Fruit fly (Drosophila melanogaster) whole organism, embryonic: ENCODE results near the gene HP5.

Experiments
- CG10543 ChIP-seq: fragments of 200-800 bp; sonication (Bioruptor generic); optimal IDR thresholded peaks from 3 replicates; lab custom pipeline; 2017; ENCODE audit warnings: missing biosample characterization, mild to moderate bottlenecking, missing genetic modification characterization, moderate library complexity
- CG11085 ChIP-seq: fragments of 200-800 bp; sonication (Bioruptor generic); IDR thresholded peaks from 2 replicates; pipeline ENCODE4 v1.3.6; 2022; ENCODE audit warnings: missing biosample characterization, missing genetic modification characterization
- CG11093 ChIP-seq: fragments of 200-800 bp; sonication (Bioruptor generic); IDR thresholded peaks from 3 replicates; pipeline ENCODE4 v1.3.6; 2022; ENCODE audit warnings: missing biosample characterization, missing genetic modification characterization
- CG12391 ChIP-seq: fragments of 200-800 bp; sonication (Bioruptor generic); optimal IDR thresholded peaks from 3 replicates; lab custom pipeline; 2018; ENCODE audit warnings: missing biosample characterization, mild to moderate bottlenecking, missing genetic modification characterization, moderate library complexity
- CG12769 ChIP-seq: fragments of 200-800 bp; sonication (Bioruptor generic); optimal IDR thresholded peaks from 2 replicates; lab custom pipeline; 2019; ENCODE audit warnings: missing biosample characterization, mild to moderate bottlenecking, missing genetic modification characterization, moderate library complexity
- CG14441 ChIP-seq: fragments of 200-800 bp; sonication (Bioruptor generic); IDR thresholded peaks from 2 replicates; pipeline ENCODE4 v1.3.6; 2022; ENCODE audit warnings: missing biosample characterization, missing genetic modification characterization
- CG16779 ChIP-seq: fragments of 200-800 bp; sonication (Bioruptor generic); IDR thresholded peaks from 2 replicates; pipeline ENCODE4 v1.3.6; 2022; ENCODE audit warnings: missing biosample characterization, missing genetic modification characterization
- CG16813 ChIP-seq: fragments of 200-800 bp; sonication (Bioruptor generic); IDR thresholded peaks from 3 replicates; pipeline ENCODE4 v1.3.6; 2022; ENCODE audit warnings: missing biosample characterization, missing genetic modification characterization; ENCODE audit not compliant: partially characterized antibody
- CG1832 ChIP-seq: fragments of 200-800 bp; sonication (Bioruptor generic); optimal IDR thresholded peaks from 2 replicates; lab custom pipeline; 2017; ENCODE audit warnings: missing biosample characterization, mild to moderate bottlenecking, missing genetic modification characterization, inconsistent platforms
- CG18619 ChIP-seq: fragments of 200-800 bp; sonication (Bioruptor generic); optimal IDR thresholded peaks from 3 replicates; lab custom pipeline; 2017; ENCODE audit warnings: missing biosample characterization, mild to moderate bottlenecking, missing genetic modification characterization
- CG34376 ChIP-seq: fragments of 200-800 bp; sonication (Bioruptor generic); optimal IDR thresholded peaks from 2 replicates; lab custom pipeline; 2018; ENCODE audit warnings: missing biosample characterization, mild to moderate bottlenecking, missing genetic modification characterization
- CG3847 ChIP-seq: fragments of 200-800 bp; sonication (Bioruptor generic); IDR thresholded peaks from 2 replicates; pipeline ENCODE4 v1.3.6; 2022; ENCODE audit warnings: missing biosample characterization, missing genetic modification characterization
- CG4360 ChIP-seq: fragments of 200-800 bp; sonication (Bioruptor generic); IDR thresholded peaks from 2 replicates; pipeline ENCODE4 v1.3.6; 2022; ENCODE audit warnings: missing biosample characterization, missing genetic modification characterization
- CG6175 ChIP-seq: fragments of 200-800 bp; sonication (Bioruptor generic); IDR thresholded peaks from 3 replicates; pipeline ENCODE4 v1.3.6; 2022; ENCODE audit warnings: missing biosample characterization, missing genetic modification characterization
- CG6272 ChIP-seq: fragments of 200-800 bp; sonication (Bioruptor generic); IDR thresholded peaks from 2 replicates; pipeline ENCODE4 v1.3.6; 2022; ENCODE audit warnings: missing biosample characterization, missing genetic modification characterization
- CG8944 ChIP-seq: fragments of 200-800 bp; sonication (Bioruptor generic); optimal IDR thresholded peaks from 3 replicates; lab custom pipeline; 2016; ENCODE audit warnings: missing biosample characterization, missing genetic modification characterization
- CHES-1-like ChIP-seq: fragments of 200-800 bp; sonication (Bioruptor generic); optimal IDR thresholded peaks from 2 replicates; lab custom pipeline; 2016; ENCODE audit warnings: missing biosample characterization, missing genetic modification characterization
- Deaf1 ChIP-seq: fragments of 200-800 bp; optimal IDR thresholded peaks from 3 replicates; lab custom pipeline; 2019; ENCODE audit warnings: missing biosample characterization, mild to moderate bottlenecking, missing genetic modification characterization, moderate library complexity
- Elba2 ChIP-seq: fragments of 200-800 bp; sonication (Bioruptor generic); optimal IDR thresholded peaks from 3 replicates; lab custom pipeline; 2016; ENCODE audit warnings: missing biosample characterization, missing genetic modification characterization
- Fer1 ChIP-seq: fragments of 200-800 bp; sonication (Bioruptor generic); optimal IDR thresholded peaks from 2 replicates; lab custom pipeline; 2017; ENCODE audit warnings: missing biosample characterization, mild to moderate bottlenecking, missing genetic modification characterization
- Hsf ChIP-seq: fragments of 200-800 bp; sonication (Bioruptor generic); optimal IDR thresholded peaks from 3 replicates; lab custom pipeline; 2016; ENCODE audit warnings: missing biosample characterization, missing genetic modification characterization
- Lhr ChIP-seq: fragments of 200-800 bp; sonication (Bioruptor generic); optimal IDR thresholded peaks from 3 replicates; lab custom pipeline; 2017; ENCODE audit warnings: mild to moderate bottlenecking, missing biosample characterization, missing genetic modification reagents, missing genetic modification characterization
- Pdp1 ChIP-seq, 2 experiments: fragments of 200-800 bp; sonication (Bioruptor generic); optimal IDR thresholded peaks; 3 replicates each; lab custom pipeline; 2016; ENCODE audit warnings: missing biosample characterization in 2 of 2, missing genetic modification characterization in 2 of 2, mild to moderate bottlenecking in 1 of 2, moderate library complexity in 1 of 2
- Sin3A ChIP-seq: fragments of >200 bp; optimal IDR thresholded peaks from 2 replicates; lab custom pipeline; 2018
- TFAM ChIP-seq: fragments of 200-800 bp; sonication (Bioruptor generic); optimal IDR thresholded peaks from 2 replicates; lab custom pipeline; 2017; ENCODE audit warnings: missing biosample characterization, missing genetic modification characterization, inconsistent platforms
- Usf ChIP-seq: fragments of 200-800 bp; sonication (Bioruptor generic); optimal IDR thresholded peaks from 2 replicates; lab custom pipeline; 2017; ENCODE audit warnings: missing genotype, missing biosample characterization, missing genetic modification characterization
- Xbp1 ChIP-seq: fragments of 200-800 bp; sonication (Bioruptor generic); optimal IDR thresholded peaks from 3 replicates; lab custom pipeline; 2016; ENCODE audit warnings: missing biosample characterization, mild to moderate bottlenecking, missing genetic modification characterization
- al ChIP-seq: fragments of 200-800 bp; sonication (Bioruptor generic); IDR thresholded peaks from 2 replicates; pipeline ENCODE4 v1.3.6; 2022; ENCODE audit warnings: missing biosample characterization, missing genetic modification characterization
- ato ChIP-seq: fragments of 200-800 bp; sonication (Bioruptor generic); IDR thresholded peaks from 2 replicates; pipeline ENCODE4 v1.3.6; 2022; ENCODE audit warnings: missing biosample characterization, missing genetic modification characterization; ENCODE audit not compliant: partially characterized antibody
- bab2 ChIP-seq: fragments of 200-800 bp; sonication (Bioruptor generic); optimal IDR thresholded peaks from 2 replicates; lab custom pipeline; 2016; ENCODE audit warnings: missing biosample characterization, missing genetic modification characterization
- cad ChIP-seq: fragments of >200 bp; optimal IDR thresholded peaks from 2 replicates; lab custom pipeline; 2017; ENCODE audit warnings: missing biosample characterization, missing genetic modification characterization
- cato ChIP-seq: fragments of 200-800 bp; sonication (Bioruptor generic); optimal IDR thresholded peaks from 2 replicates; lab custom pipeline; 2016; ENCODE audit warnings: missing biosample characterization, missing genetic modification characterization, borderline replicate concordance
- cwo ChIP-seq: fragments of 200-800 bp; sonication (Bioruptor generic); optimal IDR thresholded peaks from 3 replicates; lab custom pipeline; 2017; ENCODE audit warnings: missing biosample characterization, missing genetic modification characterization, mild to moderate bottlenecking, moderate library complexity, missing genetic modification reagents
- danr ChIP-seq: fragments of 200-800 bp; sonication (Bioruptor generic); IDR thresholded peaks from 2 replicates; pipeline ENCODE4 v1.3.6; 2022; ENCODE audit warnings: missing biosample characterization, missing genetic modification characterization
- dmrt99B ChIP-seq: fragments of 200-800 bp; sonication (Bioruptor generic); optimal IDR thresholded peaks from 2 replicates; lab custom pipeline; 2018; ENCODE audit warnings: missing biosample characterization, mild to moderate bottlenecking, missing genetic modification characterization, moderate library complexity
- eve ChIP-seq, 2 experiments: fragments of >200 bp; optimal IDR thresholded peaks; 2 replicates each; lab custom pipeline; 2017; ENCODE audit warnings: missing biosample characterization in 2 of 2, missing genetic modification characterization in 2 of 2
- exex ChIP-seq: fragments of 200-800 bp; sonication (Bioruptor generic); optimal IDR thresholded peaks from 4 replicates; lab custom pipeline; 2018; ENCODE audit warnings: missing biosample characterization, mild to moderate bottlenecking, missing genetic modification characterization, moderate library complexity
- eyg ChIP-seq: fragments of 200-800 bp; sonication (Bioruptor generic); optimal IDR thresholded peaks from 3 replicates; lab custom pipeline; 2016; ENCODE audit warnings: missing biosample characterization, missing genetic modification characterization
- grn ChIP-seq: fragments of 200-800 bp; sonication (Bioruptor generic); optimal IDR thresholded peaks from 3 replicates; lab custom pipeline; 2017; ENCODE audit warnings: missing biosample characterization, missing genetic modification characterization
- gsb-n ChIP-seq: fragments of 200-800 bp; sonication (Bioruptor generic); optimal IDR thresholded peaks from 3 replicates; lab custom pipeline; 2018; ENCODE audit warnings: missing biosample characterization, mild to moderate bottlenecking, missing genetic modification characterization
- h ChIP-seq: fragments of >200 bp; optimal IDR thresholded peaks from 2 replicates; lab custom pipeline; 2017
- hb ChIP-seq: fragments of 200-800 bp; sonication (Bioruptor generic); IDR thresholded peaks from 3 replicates; pipeline ENCODE4 v1.3.6; 2022; ENCODE audit warnings: missing biosample characterization, missing genetic modification characterization; ENCODE audit not compliant: partially characterized antibody
- her ChIP-seq: fragments of 200-800 bp; sonication (Bioruptor generic); optimal IDR thresholded peaks from 2 replicates; lab custom pipeline; 2016; ENCODE audit warnings: missing biosample characterization, missing genetic modification characterization
- lab ChIP-seq: fragments of 200-800 bp; sonication (Bioruptor generic); optimal IDR thresholded peaks from 3 replicates; lab custom pipeline; 2017; ENCODE audit warnings: missing biosample characterization, missing genetic modification characterization, mild to moderate bottlenecking, moderate library complexity, missing genetic modification reagents
- mirr ChIP-seq: fragments of 200-800 bp; sonication (Bioruptor generic); optimal IDR thresholded peaks from 3 replicates; lab custom pipeline; 2018; ENCODE audit warnings: missing biosample characterization, mild to moderate bottlenecking, missing genetic modification characterization
- onecut ChIP-seq: fragments of 200-800 bp; sonication (Bioruptor generic); IDR thresholded peaks from 2 replicates; pipeline ENCODE4 v1.3.6; 2022; ENCODE audit warnings: missing biosample characterization, missing genetic modification characterization
- sd ChIP-seq: fragments of 200-800 bp; sonication (Bioruptor generic); optimal IDR thresholded peaks from 3 replicates; lab custom pipeline; 2018; ENCODE audit warnings: missing biosample characterization, mild to moderate bottlenecking, missing genetic modification characterization, moderate library complexity
- sqz ChIP-seq: fragments of 200-800 bp; sonication (Bioruptor generic); optimal IDR thresholded peaks from 3 replicates; lab custom pipeline; 2018; ENCODE audit warnings: missing biosample characterization, mild to moderate bottlenecking, missing genetic modification characterization
- usp ChIP-seq: fragments of >200 bp; optimal IDR thresholded peaks from 2 replicates; lab custom pipeline; 2017; ENCODE audit warnings: missing biosample characterization, missing genetic modification characterization
- vvl ChIP-seq: fragments of 200-800 bp; sonication (Bioruptor generic); IDR thresholded peaks from 2 replicates; pipeline ENCODE4 v1.3.6; 2022; ENCODE audit warnings: missing biosample characterization, missing genetic modification characterization

Gene HP5

dm6 chrX:11495474-11495873 lies 40.9 kb downstream of the HP5 start (continued):
- peak; percentile 36 for TF ChIP-seq grn
- TF ChIP-seq eve (GFP tag; optimal IDR thresholded peaks at IDR 0.05; lab: Kevin White, UChicago), result peak in 1 of 2 experiments; percentile 12
- no peak for TF ChIP-seq CG11085 (GFP tag; lab: Robert Waterston, UW)
- no peak for TF ChIP-seq CG16779 (GFP tag; lab: Robert Waterston, UW)
- no peak for TF ChIP-seq Lhr (GFP tag; lab: Kevin White, UChicago)
- TF ChIP-seq al (GFP tag; lab: Robert Waterston, UW), result no peak
- TF ChIP-seq sqz (GFP tag; lab: Kevin White, UChicago), result no peak
- TF ChIP-seq Sin3A (lab: Kevin White, UChicago), result no peak
- TF ChIP-seq eyg (GFP tag; lab: Kevin White, UChicago), result no peak
- TF ChIP-seq h (lab: Kevin White, UChicago), result no peak
- no peak for TF ChIP-seq CG3847 (GFP tag; lab: Robert Waterston, UW)
- no peak for TF ChIP-seq her (GFP tag; lab: Kevin White, UChicago)
- TF ChIP-seq CG4360 (GFP tag; lab: Robert Waterston, UW), result 0 out of 2 replicates have a peak, but pooled peaks have one; percentile 17
- no peak for TF ChIP-seq Hsf
- no peak for TF ChIP-seq CG6175
- TF ChIP-seq cwo (GFP tag; lab: Kevin White, UChicago), result peak; percentile 12
- TF ChIP-seq CG14441 (GFP tag; lab: Robert Waterston, UW), result 0 out of 2 replicates have a peak, but pooled peaks have one; percentile 21
- no peak for TF ChIP-seq vvl
- TF ChIP-seq dmrt99B, result no peak
- TF ChIP-seq CG18619 (GFP tag; lab: Kevin White, UChicago), result no peak
- TF ChIP-seq CG12769 (tag; lab: Kevin White, UChicago), result no peak
- no peak for TF ChIP-seq CHES-1-like (GFP tag; lab: Kevin White, UChicago)
- no peak for TF ChIP-seq Usf (GFP tag; lab: Kevin White, UChicago)
- no peak for TF ChIP-seq Xbp1
- TF ChIP-seq cato, result no peak
- TF ChIP-seq CG34376, result peak; percentile 72
- no peak for TF ChIP-seq Fer1 (GFP tag; lab: Kevin White, UChicago)
- no peak for TF ChIP-seq cad (GFP tag; lab: Kevin White, UChicago)
- TF ChIP-seq lab (GFP tag; lab: Kevin White, UChicago), result peak; percentile 31
- no peak for TF ChIP-seq CG11093 (GFP tag; lab: Robert Waterston, UW)
- TF ChIP-seq CG16813 (GFP tag; lab: Robert Waterston, UW), result no peak
- no peak for TF ChIP-seq CG12391 (tag; lab: Kevin White, UChicago)
- no peak for TF ChIP-seq hb (GFP tag; lab: Robert Waterston, UW)
- no peak for TF ChIP-seq TFAM
- no peak for TF ChIP-seq Elba2 (GFP tag; lab: Kevin White, UChicago)
- peak in 1 of 2 experiments; percentile 69 for TF ChIP-seq Pdp1 (GFP tag; optimal IDR thresholded peaks at IDR 0.05; lab: Kevin White, UChicago)
- no peak for TF ChIP-seq danr
- no peak for TF ChIP-seq CG1832 (GFP tag; lab: Kevin White, UChicago)
- no peak for TF ChIP-seq CG8944 (GFP tag; lab: Kevin White, UChicago)
- TF ChIP-seq sd, result peak; percentile 58
- no peak for TF ChIP-seq ato
- TF ChIP-seq gsb-n (tag; lab: Kevin White, UChicago), result no peak
- no peak for TF ChIP-seq Deaf1 (tag; lab: Kevin White, UChicago)
- no peak for TF ChIP-seq CG6272 (GFP tag; lab: Robert Waterston, UW)
- peak; percentile 85 for TF ChIP-seq exex
- peak; percentile 55 for TF ChIP-seq mirr (GFP tag; lab: Kevin White, UChicago)
- TF ChIP-seq onecut (GFP tag; lab: Robert Waterston, UW), result no peak
- TF ChIP-seq CG10543 (GFP tag; lab: Kevin White, UChicago), result peak; percentile 4
- TF ChIP-seq bab2 (GFP tag; lab: Kevin White, UChicago), result no peak
- TF ChIP-seq usp (GFP tag; lab: Kevin White, UChicago), result no peak
- TF ChIP-seq, all 482 proteins: peak for 17
